Fruit fly (Drosophila melanogaster) Kc167 (cell line): ENCODE data around the gene SP1029.

Source experiments
- Myc ChIP-seq: fragments of >200 bp; optimal IDR thresholded peaks from 2 replicates; lab custom pipeline; 2017; ENCODE audit warnings: missing external identifiers
- Sin3A ChIP-seq: fragments of >200 bp; optimal IDR thresholded peaks from 2 replicates; lab custom pipeline; 2018; ENCODE audit warnings: missing external identifiers
- h ChIP-seq: fragments of >200 bp; optimal IDR thresholded peaks from 3 replicates; lab custom pipeline; 2018; ENCODE audit warnings: missing external identifiers
- insv ChIP-seq: fragments of >200 bp; optimal IDR thresholded peaks from 3 replicates; lab custom pipeline; 2018; ENCODE audit warnings: missing external identifiers
- psq ChIP-seq: fragments of >200 bp; optimal IDR thresholded peaks from 2 replicates; lab custom pipeline; 2017; ENCODE audit warnings: missing external identifiers
- ttk ChIP-seq: sonication (Bioruptor generic); optimal IDR thresholded peaks from 2 replicates; lab custom pipeline; 2017; ENCODE audit warnings: missing external identifiers

DNA sequence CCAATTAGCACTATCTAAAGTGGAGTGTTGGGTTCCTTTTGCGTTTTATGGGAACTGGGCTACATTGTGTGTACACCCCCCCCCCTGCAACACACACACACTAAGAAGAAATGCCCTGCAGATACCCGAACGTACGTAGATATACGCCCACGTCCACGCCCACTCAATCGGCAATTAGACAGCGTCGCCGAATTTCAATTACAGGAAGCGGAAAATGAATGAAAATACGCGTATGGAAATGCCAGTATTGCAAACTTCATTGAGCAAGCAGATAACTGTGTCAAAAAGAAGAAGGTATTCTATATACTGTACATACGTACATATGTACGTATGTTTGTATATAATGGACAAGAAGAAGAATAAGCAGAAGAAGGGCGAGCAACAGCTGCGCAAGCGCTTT, 36.8 kb downstream of the SP1029 start:
- TF ChIP-seq h (lab: Kevin White, UChicago): no peak
- no peak for TF ChIP-seq Sin3A (lab: Kevin White, UChicago)
- TF ChIP-seq insv (lab: Kevin White, UChicago): no peak
- TF ChIP-seq ttk (lab: Kevin White, UChicago): no peak
- no peak for TF ChIP-seq psq (lab: Kevin White, UChicago)
- TF ChIP-seq Myc: no peak
